Worm (Caenorhabditis elegans): ENCODE results near the gene K09C4.1.

Gene K09C4.1

ce11 chrX:3282306-3282705 is 16.4 kb upstream of the K09C4.1 start, which contains the start of gene K09C4.5:
K09C4.5 (plus strand) TSS chrX:3282631.
- TF ChIP-seq pqm-1 (tag; optimal IDR thresholded peaks at IDR 0.05) (peak; percentile 30), nhr-11 (tag; optimal IDR thresholded peaks at IDR 0.05) (no peak), fkh-2 (tag; optimal IDR thresholded peaks at IDR 0.05) (no peak), pha-4 (tag; optimal IDR thresholded peaks at IDR 0.05) (peak; percentile 11), elt-2 (tag; optimal IDR thresholded peaks at IDR 0.05) (peak; percentile 49), ztf-11 (tag; optimal IDR thresholded peaks at IDR 0.05) (no peak), ceh-9 (tag; optimal IDR thresholded peaks at IDR 0.05) (no peak)

ce11 chrX:3283189-3283588 is 15.5 kb upstream of the K09C4.1 start:
- TF ChIP-seq elt-2 (tag; optimal IDR thresholded peaks at IDR 0.05): peak; percentile 79
- TF ChIP-seq ztf-11 (tag; optimal IDR thresholded peaks at IDR 0.05): no peak
- peak; percentile 55 for TF ChIP-seq pqm-1 (tag; optimal IDR thresholded peaks at IDR 0.05)
- TF ChIP-seq jun-1 (tag; optimal IDR thresholded peaks at IDR 0.05): peak; percentile 19
- TF ChIP-seq pha-4 (tag; optimal IDR thresholded peaks at IDR 0.05): peak; percentile 12

- TF ChIP-seq jun-1 (tag; optimal IDR thresholded peaks at IDR 0.05) (no peak), hmg-11 (tag; optimal IDR thresholded peaks at IDR 0.05) (no peak), lsy-12 (tag; optimal IDR thresholded peaks at IDR 0.05) (no peak)
These were observed 13.7 kb upstream of the K09C4.1 start for ce11 chrX:3284967-3285366.

ce11 chrX:3285448-3285847 is 13.2 kb upstream of the K09C4.1 start:
- peak; percentile 78 for TF ChIP-seq elt-2 (tag; optimal IDR thresholded peaks at IDR 0.05)
- TF ChIP-seq pqm-1 (tag; optimal IDR thresholded peaks at IDR 0.05): peak; percentile 92
- no peak for TF ChIP-seq ceh-16 (tag; optimal IDR thresholded peaks at IDR 0.05)
- peak; percentile 58 for TF ChIP-seq pha-4 (tag; optimal IDR thresholded peaks at IDR 0.05)

- TF ChIP-seq lsy-12 (tag; optimal IDR thresholded peaks at IDR 0.05) (no peak), lin-39 (tag; optimal IDR thresholded peaks at IDR 0.05) (no peak), jun-1 (tag; optimal IDR thresholded peaks at IDR 0.05) (no peak), nhr-11 (tag; optimal IDR thresholded peaks at IDR 0.05) (no peak), zag-1 (tag; optimal IDR thresholded peaks at IDR 0.05) (no peak), daf-12 (tag; optimal IDR thresholded peaks at IDR 0.05) (no peak), lin-15B (tag; optimal IDR thresholded peaks at IDR 0.05) (no peak), elt-3 (tag; optimal IDR thresholded peaks at IDR 0.05) (no peak), tbx-2 (tag; optimal IDR thresholded peaks at IDR 0.05) (no peak), elt-2 (tag; optimal IDR thresholded peaks at IDR 0.05) (no peak), ztf-4 (tag; optimal IDR thresholded peaks at IDR 0.05) (no peak), nhr-237 (tag; optimal IDR thresholded peaks at IDR 0.05) (no peak), hmg-11 (tag; optimal IDR thresholded peaks at IDR 0.05) (no peak), snpc-4 (tag; optimal IDR thresholded peaks at IDR 0.05) (no peak), ceh-28 (tag; optimal IDR thresholded peaks at IDR 0.05) (no peak), ama-1 (optimal IDR thresholded peaks at IDR 0.05) (no peak), nhr-43 (tag; optimal IDR thresholded peaks at IDR 0.05; ENCODE audit: poor library complexity, severe bottlenecking) (no peak), nhr-76 (tag; optimal IDR thresholded peaks at IDR 0.05) (no peak)
These were observed 9.5 kb upstream of the K09C4.1 start, which contains the start of gene K09C4.4 for ce11 chrX:3289183-3289582. K09C4.4 (plus strand) TSS chrX:3289483.

- TF ChIP-seq skn-1 (tag; optimal IDR thresholded peaks at IDR 0.05) (no peak), hmg-11 (tag; optimal IDR thresholded peaks at IDR 0.05) (no peak), nhr-76 (tag; optimal IDR thresholded peaks at IDR 0.05) (no peak), elt-2 (tag; optimal IDR thresholded peaks at IDR 0.05) (peak; percentile 96), jun-1 (tag; optimal IDR thresholded peaks at IDR 0.05) (peak; percentile 83), ZK546.5 (tag; optimal IDR thresholded peaks at IDR 0.05) (no peak), egl-27 (tag; optimal IDR thresholded peaks at IDR 0.05) (no peak), eor-1 (tag; optimal IDR thresholded peaks at IDR 0.05) (no peak), fkh-2 (tag; optimal IDR thresholded peaks at IDR 0.05) (no peak), pha-4 (tag; optimal IDR thresholded peaks at IDR 0.05) (peak; percentile 45), zag-1 (tag; optimal IDR thresholded peaks at IDR 0.05) (no peak), ceh-28 (tag; optimal IDR thresholded peaks at IDR 0.05) (no peak), ztf-4 (tag; optimal IDR thresholded peaks at IDR 0.05) (no peak), pqm-1 (tag; optimal IDR thresholded peaks at IDR 0.05) (peak; percentile 98)
These were observed 8.5 kb upstream of the K09C4.1 start for ce11 chrX:3290147-3290546.

- TF ChIP-seq eor-1 (tag; optimal IDR thresholded peaks at IDR 0.05): no peak
- no peak for TF ChIP-seq egl-27 (tag; optimal IDR thresholded peaks at IDR 0.05)
- TF ChIP-seq nhr-28 (tag; optimal IDR thresholded peaks at IDR 0.05): no peak
- no peak for TF ChIP-seq nhr-12 (tag; optimal IDR thresholded peaks at IDR 0.05)
- TF ChIP-seq skn-1 (tag; optimal IDR thresholded peaks at IDR 0.05): no peak
- no peak for TF ChIP-seq jun-1 (tag; optimal IDR thresholded peaks at IDR 0.05)
- no peak for TF ChIP-seq fkh-2 (tag; optimal IDR thresholded peaks at IDR 0.05)
- no peak for TF ChIP-seq ama-1 (optimal IDR thresholded peaks at IDR 0.05)
- no peak for TF ChIP-seq aly-2 (tag; optimal IDR thresholded peaks at IDR 0.05)
- TF ChIP-seq nfya-1 (tag; optimal IDR thresholded peaks at IDR 0.05; ENCODE audit: insufficient read depth): no peak
- no peak for TF ChIP-seq R02D3.7 (tag; optimal IDR thresholded peaks at IDR 0.05)
- no peak for TF ChIP-seq elt-3 (tag; optimal IDR thresholded peaks at IDR 0.05)
- no peak for TF ChIP-seq daf-12 (tag; optimal IDR thresholded peaks at IDR 0.05)
These were observed 6.7 kb upstream of the K09C4.1 start for ce11 chrX:3291948-3292347.

All from whole organism, L3 larva.